Worm (Caenorhabditis elegans): ENCODE measurements around the gene F40G12.5.

ce11 chrV:14317204-14317603, 46.6 kb upstream of the F40G12.5 start:
- no peak for TF ChIP-seq ceh-82 (tag; optimal IDR thresholded peaks at IDR 0.05)
- no peak for TF ChIP-seq pqm-1 (tag; optimal IDR thresholded peaks at IDR 0.05)
- peak; percentile 41 for TF ChIP-seq snpc-4 (tag; optimal IDR thresholded peaks at IDR 0.05)
- no peak for TF ChIP-seq nhr-11 (tag; optimal IDR thresholded peaks at IDR 0.05)
- no peak for TF ChIP-seq elt-1 (tag; optimal IDR thresholded peaks at IDR 0.05)
- no peak for TF ChIP-seq ama-1 (optimal IDR thresholded peaks at IDR 0.05)
- TF ChIP-seq fos-1 (tag; optimal IDR thresholded peaks at IDR 0.05): no peak
- TF ChIP-seq fkh-10 (GFP tag; optimal IDR thresholded peaks at IDR 0.05): no peak
- TF ChIP-seq nhr-76 (tag; optimal IDR thresholded peaks at IDR 0.05): no peak
- TF ChIP-seq nhr-77 (tag; optimal IDR thresholded peaks at IDR 0.05): no peak
- TF ChIP-seq elt-2 (tag; optimal IDR thresholded peaks at IDR 0.05): no peak
